Worm (Caenorhabditis elegans) whole organism, L4 larva: Measurements from ENCODE around the gene ser-7.

Experiments used
- F10B5.3 ChIP-seq: sonication (generic microtip); optimal IDR thresholded peaks from 2 replicates; lab custom pipeline; 2016; ENCODE audit warnings: mild to moderate bottlenecking, missing genetic modification characterization, missing compliant biosample characterization
- F49E8.2 ChIP-seq: sonication (generic microtip); optimal IDR thresholded peaks from 2 replicates; lab custom pipeline; 2016; ENCODE audit warnings: missing compliant biosample characterization, mild to moderate bottlenecking, missing genetic modification characterization, borderline replicate concordance
- T26A8.4 ChIP-seq: fragments of 200-800 bp; sonication (Bioruptor generic); IDR thresholded peaks from 2 replicates; pipeline ENCODE4 v1.3.6; 2022; ENCODE audit warnings: missing genetic modification characterization, missing compliant biosample characterization
- aha-1 ChIP-seq: fragments of 150-350 bp; peaks from one replicate; lab custom pipeline; 2014; ENCODE audit warnings: missing biosample characterization, missing genetic modification characterization
- attf-4 ChIP-seq: sonication (generic microtip); optimal IDR thresholded peaks from 3 replicates; lab custom pipeline; 2017; ENCODE audit warnings: missing biosample characterization, missing genetic modification characterization
- ceh-20 ChIP-seq: fragments of 200-800 bp; sonication (Bioruptor generic); IDR thresholded peaks from 2 replicates; pipeline ENCODE4 v1.3.6; 2022; ENCODE audit warnings: missing genetic modification reagents, missing genetic modification characterization, missing compliant biosample characterization
- ceh-32 ChIP-seq: sonication (generic microtip); optimal IDR thresholded peaks from 2 replicates; lab custom pipeline; 2016; ENCODE audit warnings: mild to moderate bottlenecking, missing genetic modification characterization, missing compliant biosample characterization; ENCODE audit not compliant: poor library complexity
- ces-1 ChIP-seq: fragments of 150-350 bp; sonication (generic microtip); optimal IDR thresholded peaks from 4 replicates; lab custom pipeline; 2014; ENCODE audit warnings: missing biosample characterization, missing genetic modification reagents, missing genetic modification characterization
- cey-2 ChIP-seq: sonication (generic microtip); optimal IDR thresholded peaks from 3 replicates; lab custom pipeline; 2017; ENCODE audit warnings: missing genetic modification characterization, mild to moderate bottlenecking, missing compliant biosample characterization, antibody characterized with exemption, borderline replicate concordance; ENCODE audit not compliant: insufficient read depth
- ctbp-1 ChIP-seq: fragments of 200-800 bp; sonication (Bioruptor generic); IDR thresholded peaks from 2 replicates; pipeline ENCODE4 v1.3.6; 2022; ENCODE audit warnings: missing genetic modification reagents, missing genetic modification characterization, missing compliant biosample characterization
- dmd-6 ChIP-seq: fragments of 200-800 bp; sonication (Bioruptor generic); IDR thresholded peaks from 2 replicates; pipeline ENCODE4 v1.3.6; 2022; ENCODE audit warnings: missing genetic modification reagents, missing genetic modification characterization, missing compliant biosample characterization
- dve-1 ChIP-seq: sonication (generic microtip); optimal IDR thresholded peaks from 2 replicates; lab custom pipeline; 2017; ENCODE audit warnings: antibody characterized with exemption, mild to moderate bottlenecking, missing genetic modification characterization, missing compliant biosample characterization; ENCODE audit not compliant: insufficient read depth
- fkh-10 ChIP-seq: fragments of 150-350 bp; optimal IDR thresholded peaks from 2 replicates; lab custom pipeline; 2014; ENCODE audit warnings: missing biosample characterization, missing genetic modification reagents, missing genetic modification characterization
- fos-1 ChIP-seq: fragments of 150-350 bp; optimal IDR thresholded peaks from 2 replicates; lab custom pipeline; 2014; ENCODE audit warnings: missing biosample characterization, missing genetic modification characterization
- hlh-30 ChIP-seq: sonication (generic microtip); optimal IDR thresholded peaks from 2 replicates; lab custom pipeline; 2017; ENCODE audit warnings: antibody characterized with exemption, mild to moderate bottlenecking, missing genetic modification characterization, missing compliant biosample characterization; ENCODE audit not compliant: insufficient read depth
- hmg-1.1 ChIP-seq: fragments of 200-800 bp; sonication (Bioruptor generic); IDR thresholded peaks from 2 replicates; pipeline ENCODE4 v1.3.6; 2022; ENCODE audit warnings: missing genetic modification reagents, missing genetic modification characterization, missing compliant biosample characterization
- jun-1 ChIP-seq: fragments of 150-350 bp; optimal IDR thresholded peaks from 2 replicates; lab custom pipeline; 2014; ENCODE audit warnings: missing biosample characterization, missing genetic modification reagents, missing genetic modification characterization
- lin-13 ChIP-seq: fragments of 150-350 bp; optimal IDR thresholded peaks from 2 replicates; lab custom pipeline; 2014; ENCODE audit warnings: missing biosample characterization, missing genetic modification reagents, missing genetic modification characterization
- lin-29 ChIP-seq: fragments of 200-800 bp; sonication (Bioruptor generic); IDR thresholded peaks from 2 replicates; pipeline ENCODE4 v1.3.6; 2022; ENCODE audit warnings: missing genetic modification reagents, missing genetic modification characterization, missing compliant biosample characterization
- lin-38 ChIP-seq: fragments of 200-800 bp; sonication (Bioruptor generic); IDR thresholded peaks from 2 replicates; pipeline ENCODE4 v1.3.6; 2022; ENCODE audit warnings: missing genetic modification reagents, missing genetic modification characterization, missing compliant biosample characterization
- lsy-2 ChIP-seq, 2 experiments: fragments of 150-350 bp in 1 of 2; sonication (generic microtip) in 1 of 2; optimal IDR thresholded peaks; 2 replicates each; lab custom pipeline; 2014 to 2017; ENCODE audit warnings: missing biosample characterization in 2 of 2, missing genetic modification characterization in 2 of 2
- mdt-29 ChIP-seq: fragments of 200-800 bp; sonication (Bioruptor generic); IDR thresholded peaks from 2 replicates; pipeline ENCODE4 v1.3.6; 2022; ENCODE audit warnings: missing genetic modification reagents, missing genetic modification characterization, missing compliant biosample characterization
- mes-2 ChIP-seq: sonication (generic microtip); optimal IDR thresholded peaks from 2 replicates; lab custom pipeline; 2016; ENCODE audit warnings: missing genotype, mild to moderate bottlenecking, missing genetic modification characterization, missing compliant biosample characterization; ENCODE audit not compliant: poor library complexity, severe bottlenecking
- nhr-102 ChIP-seq: sonication (generic microtip); optimal IDR thresholded peaks from 2 replicates; lab custom pipeline; 2016; ENCODE audit warnings: mild to moderate bottlenecking, missing genetic modification characterization, moderate library complexity, missing compliant biosample characterization
- nhr-111 ChIP-seq: fragments of 200-800 bp; sonication (Bioruptor generic); optimal IDR thresholded peaks from 2 replicates; lab custom pipeline; 2018; ENCODE audit warnings: mild to moderate bottlenecking, missing genetic modification characterization, missing compliant biosample characterization
- nhr-25 ChIP-seq: sonication (generic microtip); optimal IDR thresholded peaks from 2 replicates; lab custom pipeline; 2017; ENCODE audit warnings: missing genetic modification characterization, mild to moderate bottlenecking, missing compliant biosample characterization, antibody characterized with exemption, moderate library complexity, borderline replicate concordance; ENCODE audit not compliant: insufficient read depth
- nhr-28 ChIP-seq: fragments of 150-350 bp; optimal IDR thresholded peaks from 2 replicates; lab custom pipeline; 2014; ENCODE audit warnings: missing biosample characterization, missing genetic modification characterization
- pha-4 ChIP-seq, 2 experiments: fragments of 150-350 bp in 1 of 2; fragments of 200-800 bp in 1 of 2; sonication (Bioruptor generic) in 1 of 2; IDR thresholded peaks in 1 of 2; optimal IDR thresholded peaks in 1 of 2; 2 replicates each; pipeline versions ENCODE4 v1.3.6 to Lab custom; 2014 to 2022; ENCODE audit warnings: missing genetic modification characterization in 2 of 2, missing genetic modification reagents in 2 of 2, missing biosample characterization in 1 of 2, missing compliant biosample characterization in 1 of 2
- php-3 ChIP-seq: fragments of 200-800 bp; sonication (Bioruptor generic); IDR thresholded peaks from 2 replicates; pipeline ENCODE4 v1.3.6; 2022; ENCODE audit warnings: missing genetic modification reagents, missing genetic modification characterization, missing compliant biosample characterization
- set-16 ChIP-seq: fragments of 200-800 bp; sonication (Bioruptor generic); IDR thresholded peaks from 2 replicates; pipeline ENCODE4 v1.3.6; 2022; ENCODE audit warnings: missing genetic modification reagents, missing genetic modification characterization, missing compliant biosample characterization
- snpc-1.2 ChIP-seq: fragments of 200-800 bp; sonication (Bioruptor generic); IDR thresholded peaks from 2 replicates; pipeline ENCODE4 v1.3.6; 2022; ENCODE audit warnings: missing genetic modification reagents, missing genetic modification characterization, missing compliant biosample characterization
- snpc-4 ChIP-seq: fragments of 150-350 bp; optimal IDR thresholded peaks from 2 replicates; lab custom pipeline; 2014; ENCODE audit warnings: missing biosample characterization, missing genetic modification characterization
- spr-1 ChIP-seq: sonication (generic microtip); optimal IDR thresholded peaks from 2 replicates; lab custom pipeline; 2016; ENCODE audit warnings: mild to moderate bottlenecking, missing genetic modification characterization, missing compliant biosample characterization
- tag-97 ChIP-seq: fragments of 200-800 bp; sonication (Bioruptor generic); IDR thresholded peaks from 2 replicates; pipeline ENCODE4 v1.3.6; 2022; ENCODE audit warnings: missing genetic modification characterization, missing compliant biosample characterization
- vab-7 ChIP-seq: fragments of 200-800 bp; sonication (Bioruptor generic); IDR thresholded peaks from 2 replicates; pipeline ENCODE4 v1.3.6; 2022; ENCODE audit warnings: missing genetic modification reagents, missing genetic modification characterization, missing compliant biosample characterization
- zfp-2 ChIP-seq: sonication (generic microtip); optimal IDR thresholded peaks from 2 replicates; lab custom pipeline; 2016; ENCODE audit warnings: mild to moderate bottlenecking, missing genetic modification characterization, missing compliant biosample characterization
- ztf-11 ChIP-seq: fragments of 150-350 bp; optimal IDR thresholded peaks from 2 replicates; lab custom pipeline; 2014; ENCODE audit warnings: missing biosample characterization, missing genetic modification characterization

Gene ser-7

ce11 chrX:2673272-2673671 lies at the start of gene ser-7:
TSS of gene ser-7 (plus strand) at chrX:2673572.
- TF ChIP-seq nhr-111 (GFP tag; lab: Kevin White, UChicago) (no peak), hmg-1.1 (GFP tag; lab: Robert Waterston, UW) (0 out of 2 replicates have a peak, but pooled peaks have one; percentile 15), set-16 (GFP tag; lab: Robert Waterston, UW) (peak; percentile 56; the same call in 1 of the 2 replicates)

ce11 chrX:2626153-2626552 lies 47.2 kb upstream of the ser-7 start:
- TF ChIP-seq cey-2 (tag; lab: Kevin White, UChicago) (no peak), F49E8.2 (no peak), ceh-32 (tag; lab: Kevin White, UChicago) (no peak), T26A8.4 (GFP tag; lab: Robert Waterston, UW) (no peak)
- TF ChIP-seq, all 104 proteins: peak for 0

DNA sequence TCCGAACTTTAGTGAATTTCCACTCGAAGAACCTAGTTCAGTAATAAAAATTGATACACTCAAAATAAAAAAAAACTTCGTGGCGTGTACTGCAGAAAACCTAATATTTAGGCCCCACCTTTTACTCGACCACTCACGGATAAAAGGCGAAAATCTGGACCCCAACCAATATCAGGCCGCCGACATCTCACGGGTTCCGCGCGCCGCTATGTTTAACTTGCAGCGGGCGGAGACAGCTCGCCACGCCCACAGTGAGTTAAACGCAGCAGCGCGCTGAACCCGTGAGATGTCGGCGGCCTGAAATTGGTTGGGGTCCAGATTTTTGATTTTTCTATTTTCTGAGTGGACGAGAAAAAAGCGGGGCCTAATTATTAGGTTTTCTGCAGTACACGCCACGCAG lies 40.5 kb upstream of the ser-7 start:
- TF ChIP-seq set-16 (GFP tag; lab: Robert Waterston, UW) (0 out of 2 replicates have a peak, but pooled peaks have one; percentile 13), attf-4 (no peak)
- TF ChIP-seq, all 104 proteins: peak for 1

DNA sequence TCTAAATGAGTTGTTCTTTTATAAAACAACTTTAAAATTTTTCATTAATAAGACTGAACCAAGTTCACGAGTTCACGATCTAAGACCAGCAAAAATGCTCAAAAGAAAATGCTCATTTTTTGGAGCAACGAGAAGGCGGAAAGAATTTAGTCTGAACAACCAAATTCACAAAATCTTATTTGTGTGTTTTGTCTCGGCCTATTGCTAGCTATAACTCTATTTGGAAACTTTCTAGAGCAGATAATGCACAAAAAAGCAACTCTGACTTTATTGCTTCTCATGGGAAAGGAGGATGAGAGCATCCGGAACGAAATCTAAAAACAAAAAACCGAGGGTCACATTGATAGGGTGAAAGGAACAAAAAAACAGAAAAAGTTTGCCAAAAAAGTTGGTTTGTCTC lies 32.8 kb upstream of the ser-7 start:
- TF ChIP-seq nhr-28 (no peak), aha-1 (peak; percentile 38), ces-1 (GFP tag; lab: Kevin White, UChicago) (peak; percentile 46)
- TF ChIP-seq, all 104 proteins: peak for 2

DNA sequence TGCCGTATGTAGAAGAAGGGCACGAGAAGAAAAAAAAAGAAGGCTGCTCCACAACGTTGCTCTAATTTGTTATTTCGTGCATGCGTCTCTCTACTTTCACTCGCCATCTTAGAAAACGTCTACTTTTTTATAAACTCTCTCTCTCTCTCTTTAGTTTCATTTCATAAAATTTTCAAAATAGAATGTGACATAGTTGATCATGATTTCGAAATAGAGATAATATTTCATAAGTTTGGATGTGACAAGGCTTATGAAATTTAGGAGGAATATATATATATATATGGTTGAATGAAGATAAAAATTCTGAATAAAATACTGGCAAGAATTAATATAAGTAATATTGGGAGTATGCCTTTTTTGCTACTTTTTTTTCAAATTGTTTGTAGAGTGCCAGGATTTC lies 32.3 kb upstream of the ser-7 start:
- TF ChIP-seq lsy-2 (tag; optimal IDR thresholded peaks at IDR 0.05; lab: Kevin White, UChicago) = no peak
- TF ChIP-seq ceh-20 (GFP tag; lab: Robert Waterston, UW) = no peak
- no peak for TF ChIP-seq dmd-6 (GFP tag; lab: Robert Waterston, UW)
- TF ChIP-seq mdt-29 = no peak
- TF ChIP-seq spr-1 (tag; lab: Kevin White, UChicago) = no peak
- no peak for TF ChIP-seq pha-4 (GFP tag; IDR thresholded peaks at IDR 0.05; lab: Robert Waterston, UW)
- TF ChIP-seq pha-4 (tag; optimal IDR thresholded peaks at IDR 0.05; lab: Kevin White, UChicago) = no peak
- TF ChIP-seq aha-1 = peak; percentile 11
- no peak for TF ChIP-seq vab-7
- no peak for TF ChIP-seq nhr-28
- TF ChIP-seq, all 104 proteins: peak for 1

- TF ChIP-seq mdt-29 (no peak), hlh-30 (tag; lab: Kevin White, UChicago) (peak; percentile 15), fkh-10 (GFP tag; lab: Kevin White, UChicago) (peak; percentile 36), ctbp-1 (0 out of 2 replicates have a peak, but pooled peaks have one; percentile 15), ces-1 (GFP tag; lab: Kevin White, UChicago) (peak; percentile 76)
Observed at ce11 chrX:2654334-2654733, 19.0 kb upstream of the ser-7 start.

- no peak for TF ChIP-seq mes-2 (tag; lab: Kevin White, UChicago)
- TF ChIP-seq lin-13 = no peak
- no peak for TF ChIP-seq php-3 (GFP tag; lab: Robert Waterston, UW)
- no peak for TF ChIP-seq fos-1 (tag; lab: Kevin White, UChicago)
- no peak for TF ChIP-seq ceh-32 (tag; lab: Kevin White, UChicago)
- no peak for TF ChIP-seq ztf-11 (tag; lab: Kevin White, UChicago)
- TF ChIP-seq lin-38 (GFP tag; lab: Robert Waterston, UW) = peak; percentile 14; the same call in 1 of the 2 replicates
- TF ChIP-seq snpc-4 (tag; lab: Kevin White, UChicago) = peak; percentile 58
- peak; percentile 51 for TF ChIP-seq set-16 (GFP tag; lab: Robert Waterston, UW)
- TF ChIP-seq tag-97 (GFP tag; lab: Robert Waterston, UW) = no peak
- no peak for TF ChIP-seq lin-29
- no peak for TF ChIP-seq F10B5.3
- TF ChIP-seq nhr-25 (tag; lab: Kevin White, UChicago) = no peak
- TF ChIP-seq nhr-102 (tag; lab: Kevin White, UChicago) = peak; percentile 39
- 0 out of 2 replicates have a peak, but pooled peaks have one; percentile 49 for TF ChIP-seq snpc-1.2
- TF ChIP-seq dve-1 (tag; lab: Kevin White, UChicago) = peak; percentile 13
- no peak for TF ChIP-seq F49E8.2
- TF ChIP-seq zfp-2 (tag; lab: Kevin White, UChicago) = no peak
- TF ChIP-seq jun-1 = no peak
- no peak for TF ChIP-seq vab-7
Observed at ce11 chrX:2663798-2664197, 9.6 kb upstream of the ser-7 start.
